Fruit fly (Drosophila melanogaster) whole organism, prepupa: ENCODE measurements around the gene Tsp68C.

Source experiments
- Eip93F ChIP-seq: fragments of 200-800 bp; sonication (Bioruptor generic); optimal IDR thresholded peaks from 2 replicates; lab custom pipeline; 2016; ENCODE audit warnings: missing biosample characterization, mild to moderate bottlenecking, missing genetic modification characterization
- Ets21C ChIP-seq: fragments of 200-800 bp; sonication (Bioruptor generic); optimal IDR thresholded peaks from 3 replicates; lab custom pipeline; 2016; ENCODE audit warnings: missing biosample characterization, missing genetic modification characterization
- Smox ChIP-seq: fragments of 200-800 bp; sonication (Bioruptor generic); optimal IDR thresholded peaks from 3 replicates; lab custom pipeline; 2016; ENCODE audit warnings: missing biosample characterization, missing genetic modification characterization
- dac ChIP-seq: fragments of 200-800 bp; sonication (Bioruptor generic); optimal IDR thresholded peaks from 2 replicates; lab custom pipeline; 2017; ENCODE audit warnings: missing biosample characterization, mild to moderate bottlenecking, missing genetic modification characterization
- eg ChIP-seq: fragments of 200-800 bp; sonication (Bioruptor generic); IDR thresholded peaks from 3 replicates; pipeline ENCODE4 v1.3.6; 2022; ENCODE audit warnings: missing biosample characterization, missing genetic modification characterization
- vri ChIP-seq: fragments of 200-800 bp; sonication (Bioruptor generic); optimal IDR thresholded peaks from 3 replicates; lab custom pipeline; 2016; ENCODE audit warnings: missing biosample characterization, mild to moderate bottlenecking, missing genetic modification characterization

Tsp68C gene

DNA sequence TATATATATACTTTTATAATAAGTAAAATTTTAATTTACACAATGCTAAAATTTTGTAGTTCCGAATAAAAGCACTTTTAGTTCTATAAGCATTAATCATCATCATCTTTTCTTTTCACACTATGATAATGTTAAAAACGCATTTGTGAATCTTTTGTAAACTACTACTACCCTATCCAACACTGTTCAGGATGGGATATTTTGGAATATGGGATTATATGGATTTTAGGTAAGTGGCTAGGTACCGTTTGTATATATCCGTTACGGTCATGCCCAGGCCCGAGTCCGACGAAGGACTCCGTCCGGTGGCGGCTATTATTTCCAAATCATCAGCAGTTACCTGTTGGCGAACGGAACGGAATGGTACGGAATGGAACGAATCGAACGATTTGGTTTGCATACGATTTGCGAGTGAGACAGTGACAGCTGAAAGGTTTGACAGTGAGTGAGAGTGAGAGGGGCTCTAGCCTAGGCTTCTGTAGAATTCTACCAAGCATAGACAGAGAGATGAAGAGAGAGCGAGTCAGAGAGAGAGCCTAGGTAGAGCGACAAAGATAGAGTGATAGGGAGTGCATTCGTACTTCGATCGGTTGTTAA is 41.1 kb downstream of the Tsp68C start:
- TF ChIP-seq Ets21C (GFP tag; lab: Kevin White, UChicago), result no peak
- TF ChIP-seq eg (GFP tag; lab: Robert Waterston, UW), result no peak

DNA sequence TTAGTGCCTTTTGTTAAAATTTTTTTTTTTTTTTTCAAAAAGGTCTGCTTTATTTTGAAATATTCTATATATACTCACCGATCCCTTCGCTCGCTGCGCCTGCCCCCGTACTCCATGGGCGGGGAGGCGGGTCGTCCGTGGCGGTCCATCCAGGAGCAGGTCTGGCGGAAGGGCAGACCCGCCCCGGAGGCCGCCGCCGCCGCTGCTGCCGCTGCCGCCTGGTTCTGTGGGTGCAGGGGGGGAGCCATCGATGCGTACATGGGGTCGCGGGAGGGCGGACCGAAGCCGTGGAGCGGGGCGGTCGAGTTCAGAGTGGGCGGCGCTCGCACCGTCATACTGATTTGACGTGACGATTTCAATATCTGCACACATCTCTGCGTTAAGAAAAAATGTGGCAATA is 43.6 kb downstream of the Tsp68C start:
- no peak for TF ChIP-seq Eip93F (GFP tag; lab: Kevin White, UChicago)
- no peak for TF ChIP-seq dac (GFP tag; lab: Kevin White, UChicago)
- TF ChIP-seq Smox, result no peak
- TF ChIP-seq vri (GFP tag; lab: Kevin White, UChicago), result no peak
